Worm (Caenorhabditis elegans) whole organism, L1 larva: ENCODE measurements around the gene Y43F8C.6.

Source experiments
- C16A3.4 ChIP-seq: fragments of 150-350 bp; optimal IDR thresholded peaks from 2 replicates; lab custom pipeline; 2014; ENCODE audit warnings: missing biosample characterization, missing genetic modification characterization
- aha-1 ChIP-seq: fragments of 150-350 bp; optimal IDR thresholded peaks from 2 replicates; lab custom pipeline; 2014; ENCODE audit warnings: missing biosample characterization, missing genetic modification characterization
- alr-1 ChIP-seq: fragments of 200-800 bp; sonication (Bioruptor generic); optimal IDR thresholded peaks from 2 replicates; lab custom pipeline; 2018; ENCODE audit warnings: borderline replicate concordance, mild to moderate bottlenecking, missing genetic modification characterization, missing compliant biosample characterization
- aly-2 ChIP-seq: fragments of 150-350 bp; optimal IDR thresholded peaks from 2 replicates; lab custom pipeline; 2014; ENCODE audit warnings: missing biosample characterization, missing genetic modification characterization
- ama-1 ChIP-seq: fragments of 150-350 bp; optimal IDR thresholded peaks from 2 replicates; lab custom pipeline; 2014
- ceh-63 ChIP-seq: fragments of 200-800 bp; sonication (Bioruptor generic); optimal IDR thresholded peaks from 2 replicates; lab custom pipeline; 2018; ENCODE audit warnings: mild to moderate bottlenecking, missing genetic modification characterization, missing compliant biosample characterization
- ceh-82 ChIP-seq, 3 experiments: fragments of 150-350 bp in 1 of 3; sonication (generic microtip) in 2 of 3; optimal IDR thresholded peaks; 2 replicates each; lab custom pipeline; 2014 to 2017; ENCODE audit warnings: missing biosample characterization in 3 of 3, missing genetic modification characterization in 3 of 3
- ces-1 ChIP-seq: fragments of 150-350 bp; optimal IDR thresholded peaks from 2 replicates; lab custom pipeline; 2014; ENCODE audit warnings: missing biosample characterization, missing genetic modification reagents, missing genetic modification characterization
- dpl-1 ChIP-seq, 3 experiments: fragments of 150-350 bp in 2 of 3; sonication (generic microtip) in 1 of 3; optimal IDR thresholded peaks; 2 replicates each; lab custom pipeline; 2014 to 2017; ENCODE audit warnings: missing biosample characterization in 3 of 3, missing genetic modification characterization in 3 of 3, missing genetic modification reagents in 3 of 3
- efl-1 ChIP-seq, 4 experiments: fragments of 150-350 bp; optimal IDR thresholded peaks in 3 of 4; peaks in 1 of 4; 1 replicate in 1 of 4; 2 replicates in 3 of 4; lab custom pipeline; 2014; ENCODE audit warnings: missing biosample characterization in 2 of 4, missing genetic modification characterization in 2 of 4, missing genetic modification reagents in 2 of 4
- egl-27 ChIP-seq, 2 experiments: fragments of 150-350 bp in 1 of 2; sonication (generic microtip); optimal IDR thresholded peaks; 3 replicates each; lab custom pipeline; 2017 to 2018; ENCODE audit warnings: missing biosample characterization in 2 of 2, missing genetic modification characterization in 2 of 2, missing genetic modification reagents in 2 of 2
- elt-2 ChIP-seq: sonication (generic microtip); optimal IDR thresholded peaks from 2 replicates; lab custom pipeline; 2016; ENCODE audit warnings: missing genetic modification characterization, mild to moderate bottlenecking, inconsistent platforms, missing compliant biosample characterization, missing genetic modification reagents
- elt-3 ChIP-seq, 6 experiments: fragments of 150-350 bp in 1 of 6; sonication (generic microtip); optimal IDR thresholded peaks; 2 replicates each; lab custom pipeline; 2017 to 2018; ENCODE audit warnings: missing biosample characterization in 6 of 6, missing genetic modification characterization in 6 of 6, inconsistent platforms in 1 of 6
- ets-5 ChIP-seq: fragments of 200-800 bp; sonication (Bioruptor generic); IDR thresholded peaks from 2 replicates; pipeline ENCODE4 v1.3.6; 2022; ENCODE audit warnings: missing genetic modification characterization, missing compliant biosample characterization
- fkh-4 ChIP-seq: sonication (generic microtip); optimal IDR thresholded peaks from 2 replicates; lab custom pipeline; 2016; ENCODE audit warnings: missing compliant biosample characterization, missing genetic modification characterization, borderline replicate concordance
- fkh-8 ChIP-seq: sonication (generic microtip); optimal IDR thresholded peaks from 2 replicates; lab custom pipeline; 2016; ENCODE audit warnings: mild to moderate bottlenecking, missing genetic modification characterization, missing compliant biosample characterization
- fos-1 ChIP-seq: fragments of 150-350 bp; optimal IDR thresholded peaks from 2 replicates; lab custom pipeline; 2014; ENCODE audit warnings: missing biosample characterization, missing genetic modification characterization
- grh-1 ChIP-seq: fragments of 200-800 bp; sonication (Bioruptor generic); IDR thresholded peaks from 2 replicates; pipeline ENCODE4 v1.3.6; 2022; ENCODE audit warnings: missing genetic modification reagents, missing genetic modification characterization, missing compliant biosample characterization
- hlh-17 ChIP-seq: fragments of 200-800 bp; sonication (Bioruptor generic); optimal IDR thresholded peaks from 2 replicates; lab custom pipeline; 2018; ENCODE audit warnings: missing genetic modification characterization, mild to moderate bottlenecking, missing compliant biosample characterization, moderate library complexity, borderline replicate concordance
- hlh-4 ChIP-seq: sonication (generic microtip); optimal IDR thresholded peaks from 2 replicates; lab custom pipeline; 2016; ENCODE audit warnings: mild to moderate bottlenecking, missing genetic modification characterization, missing compliant biosample characterization
- jun-1 ChIP-seq: fragments of 150-350 bp; optimal IDR thresholded peaks from 2 replicates; lab custom pipeline; 2014; ENCODE audit warnings: missing biosample characterization, missing genetic modification reagents, missing genetic modification characterization
- lin-13 ChIP-seq: fragments of 150-350 bp; optimal IDR thresholded peaks from 2 replicates; lab custom pipeline; 2014; ENCODE audit warnings: missing biosample characterization, missing genetic modification reagents, missing genetic modification characterization
- lin-15B ChIP-seq: fragments of 150-350 bp; sonication (generic microtip); optimal IDR thresholded peaks from 3 replicates; lab custom pipeline; 2014; ENCODE audit warnings: missing biosample characterization, missing genetic modification characterization
- lin-35 ChIP-seq, 2 experiments: fragments of 150-350 bp; optimal IDR thresholded peaks; 2 replicates each; lab custom pipeline; 2014; ENCODE audit warnings: missing biosample characterization in 2 of 2, missing genetic modification characterization in 2 of 2, missing genetic modification reagents in 2 of 2
- lin-39 ChIP-seq: fragments of 150-350 bp; optimal IDR thresholded peaks from 2 replicates; lab custom pipeline; 2014; ENCODE audit warnings: missing biosample characterization, missing genetic modification reagents, missing genetic modification characterization
- lir-3 ChIP-seq: sonication (generic microtip); optimal IDR thresholded peaks from 2 replicates; lab custom pipeline; 2016; ENCODE audit warnings: mild to moderate bottlenecking, missing genetic modification characterization, moderate library complexity, missing compliant biosample characterization; ENCODE audit not compliant: poor library complexity
- lsy-2 ChIP-seq, 2 experiments: fragments of 150-350 bp; optimal IDR thresholded peaks; 2 replicates each; lab custom pipeline; 2014; ENCODE audit warnings: missing biosample characterization in 2 of 2, missing genetic modification characterization in 2 of 2
- mab-9 ChIP-seq: fragments of 200-800 bp; sonication (Bioruptor generic); IDR thresholded peaks from 2 replicates; pipeline ENCODE4 v1.3.6; 2022; ENCODE audit warnings: missing genetic modification reagents, missing genetic modification characterization, missing compliant biosample characterization
- mef-2 ChIP-seq: fragments of 150-350 bp; optimal IDR thresholded peaks from 2 replicates; lab custom pipeline; 2014; ENCODE audit warnings: missing biosample characterization, missing genetic modification characterization
- nhr-11 ChIP-seq: fragments of 150-350 bp; optimal IDR thresholded peaks from 2 replicates; lab custom pipeline; 2014; ENCODE audit warnings: missing biosample characterization, missing genetic modification characterization
- nhr-12 ChIP-seq: sonication (generic microtip); optimal IDR thresholded peaks from 2 replicates; lab custom pipeline; 2017; ENCODE audit warnings: missing biosample characterization, missing genetic modification characterization
- nhr-19 ChIP-seq: fragments of 200-800 bp; sonication (Bioruptor generic); conservative IDR thresholded peaks from 2 replicates; pipeline ENCODE4 v1.3.6; 2022; ENCODE audit warnings: missing genetic modification characterization, missing compliant biosample characterization
- nhr-28 ChIP-seq: fragments of 150-350 bp; optimal IDR thresholded peaks from 2 replicates; lab custom pipeline; 2014; ENCODE audit warnings: missing biosample characterization, missing genetic modification characterization
- nhr-76 ChIP-seq: sonication (generic microtip); optimal IDR thresholded peaks from 2 replicates; lab custom pipeline; 2017; ENCODE audit warnings: missing biosample characterization, missing genetic modification characterization
- nhr-77 ChIP-seq: fragments of 150-350 bp; optimal IDR thresholded peaks from 2 replicates; lab custom pipeline; 2014; ENCODE audit warnings: missing biosample characterization, missing genetic modification characterization
- nhr-84 ChIP-seq: sonication (generic microtip); optimal IDR thresholded peaks from 2 replicates; lab custom pipeline; 2017; ENCODE audit warnings: missing biosample characterization, missing genetic modification characterization
- nhr-90 ChIP-seq: sonication (generic microtip); optimal IDR thresholded peaks from 2 replicates; lab custom pipeline; 2016; ENCODE audit warnings: mild to moderate bottlenecking, missing genetic modification characterization, missing compliant biosample characterization; ENCODE audit not compliant: poor library complexity
- pag-3 ChIP-seq: sonication (generic microtip); optimal IDR thresholded peaks from 2 replicates; lab custom pipeline; 2017; ENCODE audit warnings: missing genetic modification characterization, mild to moderate bottlenecking, missing compliant biosample characterization, antibody characterized with exemption, borderline replicate concordance; ENCODE audit not compliant: insufficient read depth
- pqm-1 ChIP-seq: sonication (generic microtip); optimal IDR thresholded peaks from 3 replicates; lab custom pipeline; 2017; ENCODE audit warnings: missing biosample characterization, missing genetic modification characterization
- rnt-1 ChIP-seq: sonication (generic microtip); optimal IDR thresholded peaks from 2 replicates; lab custom pipeline; 2016; ENCODE audit warnings: mild to moderate bottlenecking, missing genetic modification characterization, moderate library complexity, missing compliant biosample characterization
- snpc-4 ChIP-seq: fragments of 150-350 bp; optimal IDR thresholded peaks from 2 replicates; lab custom pipeline; 2014; ENCODE audit warnings: missing biosample characterization, missing genetic modification characterization
- snu-23 ChIP-seq: sonication (generic microtip); optimal IDR thresholded peaks from 2 replicates; lab custom pipeline; 2016; ENCODE audit warnings: missing genetic modification characterization, missing compliant biosample characterization
- sptf-1 ChIP-seq: fragments of 150-350 bp; optimal IDR thresholded peaks from 2 replicates; lab custom pipeline; 2014; ENCODE audit warnings: missing biosample characterization, missing genetic modification characterization
- sup-37 ChIP-seq: fragments of 200-800 bp; sonication (Bioruptor generic); optimal IDR thresholded peaks from 2 replicates; lab custom pipeline; 2018; ENCODE audit warnings: mild to moderate bottlenecking, missing genetic modification characterization, missing compliant biosample characterization
- tlp-1 ChIP-seq: fragments of 150-350 bp; optimal IDR thresholded peaks from 2 replicates; lab custom pipeline; 2014; ENCODE audit warnings: missing biosample characterization, missing genetic modification characterization
- unc-30 ChIP-seq: sonication (generic microtip); optimal IDR thresholded peaks from 2 replicates; lab custom pipeline; 2017; ENCODE audit warnings: missing biosample characterization, missing genetic modification characterization
- unc-62 ChIP-seq: fragments of 150-350 bp; optimal IDR thresholded peaks from 2 replicates; lab custom pipeline; 2014; ENCODE audit warnings: missing biosample characterization, missing genetic modification reagents, missing genetic modification characterization
- unc-86 ChIP-seq: sonication (generic microtip); optimal IDR thresholded peaks from 2 replicates; lab custom pipeline; 2016; ENCODE audit warnings: missing genetic modification characterization, missing compliant biosample characterization
- unc-98 ChIP-seq: fragments of 200-800 bp; sonication (Bioruptor generic); IDR thresholded peaks from 2 replicates; pipeline ENCODE4 v1.3.6; 2022; ENCODE audit warnings: missing genetic modification characterization, missing compliant biosample characterization
- vab-15 ChIP-seq: sonication (generic microtip); optimal IDR thresholded peaks from 2 replicates; lab custom pipeline; 2017; ENCODE audit warnings: missing genotype, mild to moderate bottlenecking, missing genetic modification characterization, missing compliant biosample characterization
- zip-4 ChIP-seq: fragments of 200-800 bp; sonication (Bioruptor generic); optimal IDR thresholded peaks from 2 replicates; lab custom pipeline; 2018; ENCODE audit warnings: mild to moderate bottlenecking, missing genetic modification characterization, moderate library complexity, missing compliant biosample characterization
- ztf-4 ChIP-seq: fragments of 150-350 bp; optimal IDR thresholded peaks from 2 replicates; lab custom pipeline; 2014; ENCODE audit warnings: missing biosample characterization, missing genetic modification characterization

The Y43F8C.6 gene

ce11 chrV:19643015-19643414, 2.3 kb upstream of the Y43F8C.6 start:
- TF ChIP-seq jun-1 (tag; lab: Kevin White, UChicago) = peak; percentile 79
- peak; percentile 69 for TF ChIP-seq fkh-8 (tag; lab: Kevin White, UChicago)
- TF ChIP-seq nhr-84 (tag; lab: Kevin White, UChicago) = no peak
- TF ChIP-seq nhr-28 = no peak
- TF ChIP-seq hlh-4 (tag; lab: Kevin White, UChicago) = no peak
- peak; percentile 81 for TF ChIP-seq snu-23 (GFP tag; lab: Kevin White, UChicago)
- 0 out of 2 replicates have a peak, but pooled peaks have one; percentile 71 for TF ChIP-seq ets-5 (GFP tag; lab: Robert Waterston, UW)
- no peak for TF ChIP-seq egl-27 (tag; optimal IDR thresholded peaks at IDR 0.05; lab: Kevin White, UChicago)
- peak; percentile 61 for TF ChIP-seq C16A3.4 (tag; lab: Kevin White, UChicago)
- TF ChIP-seq ztf-4 (tag; lab: Kevin White, UChicago) = peak; percentile 25
- no peak for TF ChIP-seq lin-15B (tag; lab: Kevin White, UChicago)
- no peak for TF ChIP-seq nhr-12 (tag; lab: Kevin White, UChicago)
- peak; percentile 69 for TF ChIP-seq zip-4 (GFP tag; lab: Kevin White, UChicago)
- TF ChIP-seq lin-13 (GFP tag; lab: Kevin White, UChicago) = peak; percentile 66
- peak; percentile 20 for TF ChIP-seq sup-37 (GFP tag; lab: Kevin White, UChicago)
- peak; percentile 62 for TF ChIP-seq grh-1 (GFP tag; lab: Robert Waterston, UW)
- TF ChIP-seq ceh-82 (tag; optimal IDR thresholded peaks at IDR 0.05; lab: Kevin White, UChicago) = peak; percentile 82 to 89 (median 86)
- peak; percentile 14 for TF ChIP-seq nhr-76 (tag; lab: Kevin White, UChicago)
- TF ChIP-seq sptf-1 = no peak
- no peak for TF ChIP-seq tlp-1 (tag; lab: Kevin White, UChicago)
- peak; percentile 36 for TF ChIP-seq fos-1 (tag; lab: Kevin White, UChicago)
- TF ChIP-seq pqm-1 (tag; lab: Kevin White, UChicago) = no peak
- TF ChIP-seq dpl-1 (GFP tag; optimal IDR thresholded peaks at IDR 0.05; lab: Kevin White, UChicago) = peak in 2 of 3 experiments; percentile 29 to 40
- no peak for TF ChIP-seq rnt-1 (tag; lab: Kevin White, UChicago)
- peak; percentile 92 for TF ChIP-seq nhr-19
- TF ChIP-seq nhr-90 = peak; percentile 79
- no peak for TF ChIP-seq fkh-4 (tag; lab: Kevin White, UChicago)
- no peak for TF ChIP-seq aly-2
- no peak for TF ChIP-seq hlh-17 (GFP tag; lab: Kevin White, UChicago)
- no peak for TF ChIP-seq mef-2 (tag; lab: Kevin White, UChicago)
- TF ChIP-seq ama-1 = no peak
- TF ChIP-seq lir-3 (tag; lab: Kevin White, UChicago) = no peak
- TF ChIP-seq mab-9 = peak; percentile 68
- TF ChIP-seq snpc-4 = peak; percentile 61
- peak; percentile 36 for TF ChIP-seq vab-15
- TF ChIP-seq pag-3 (tag; lab: Kevin White, UChicago) = no peak
- TF ChIP-seq ceh-63 = no peak
- TF ChIP-seq lin-39 (tag; lab: Kevin White, UChicago) = peak; percentile 7
- TF ChIP-seq unc-86 = peak; percentile 62
- TF ChIP-seq lin-35 (GFP tag; optimal IDR thresholded peaks at IDR 0.05; lab: Kevin White, UChicago) = peak; percentile 42 to 54
- peak; percentile 53 for TF ChIP-seq elt-2
- TF ChIP-seq alr-1 (tag; lab: Kevin White, UChicago) = no peak
- TF ChIP-seq unc-30 (tag; lab: Kevin White, UChicago) = no peak
- peak in 2 of 6 experiments; percentile 21 to 58 for TF ChIP-seq elt-3 (tag; optimal IDR thresholded peaks at IDR 0.05; lab: Kevin White, UChicago)
- TF ChIP-seq unc-62 (GFP tag; lab: Kevin White, UChicago) = no peak
- no peak for TF ChIP-seq aha-1 (tag; lab: Kevin White, UChicago)
- TF ChIP-seq nhr-11 (tag; lab: Kevin White, UChicago) = no peak
- peak; percentile 75 for TF ChIP-seq nhr-77 (tag; lab: Kevin White, UChicago)
- no peak for TF ChIP-seq ces-1 (GFP tag; lab: Kevin White, UChicago)
- TF ChIP-seq unc-98 (GFP tag; lab: Robert Waterston, UW) = peak; percentile 72
- peak; percentile 79 to 83 for TF ChIP-seq lsy-2 (tag; optimal IDR thresholded peaks at IDR 0.05; lab: Kevin White, UChicago)
- TF ChIP-seq efl-1 (optimal IDR thresholded peaks at IDR 0.05; lab: Kevin White, UChicago) = peak; percentile 30 to 64
- peak; percentile 43 to 95 for TF ChIP-seq efl-1 (GFP tag; optimal IDR thresholded peaks at IDR 0.05 in 1 of 2; lab: Kevin White, UChicago)
